Worm (Caenorhabditis elegans) whole organism, late embryonic: Measurements from ENCODE around the gene F58E1.13.

Experiments used
- ahr-1 ChIP-seq: sonication (generic microtip); optimal IDR thresholded peaks from 2 replicates; lab custom pipeline; 2016; ENCODE audit warnings: missing genetic modification characterization, missing compliant biosample characterization
- ceh-30 ChIP-seq: fragments of 150-350 bp; optimal IDR thresholded peaks from 2 replicates; lab custom pipeline; 2014; ENCODE audit warnings: missing biosample characterization, missing genetic modification characterization
- fkh-10 ChIP-seq: fragments of 150-350 bp; optimal IDR thresholded peaks from 2 replicates; lab custom pipeline; 2014; ENCODE audit warnings: missing biosample characterization, missing genetic modification reagents, missing genetic modification characterization
- lin-11 ChIP-seq: fragments of 200-800 bp; sonication (Bioruptor generic); optimal IDR thresholded peaks from 2 replicates; lab custom pipeline; 2018; ENCODE audit warnings: mild to moderate bottlenecking, missing genetic modification characterization, missing compliant biosample characterization
- nfya-1 ChIP-seq: sonication (generic microtip); optimal IDR thresholded peaks from 2 replicates; lab custom pipeline; 2017; ENCODE audit warnings: missing genetic modification characterization, mild to moderate bottlenecking, missing compliant biosample characterization, antibody characterized with exemption, moderate library complexity
- pha-4 ChIP-seq: fragments of 150-350 bp; optimal IDR thresholded peaks from 2 replicates; lab custom pipeline; 2018; ENCODE audit warnings: missing biosample characterization, missing genetic modification reagents, missing genetic modification characterization
- sox-2 ChIP-seq: fragments of 200-800 bp; sonication (Bioruptor generic); IDR thresholded peaks from 2 replicates; pipeline ENCODE4 v1.3.6; 2022; ENCODE audit warnings: missing genetic modification reagents, missing genetic modification characterization, missing compliant biosample characterization
- tbx-2 ChIP-seq: sonication (generic microtip); optimal IDR thresholded peaks from 2 replicates; lab custom pipeline; 2016; ENCODE audit warnings: missing genetic modification characterization, missing compliant biosample characterization
- zip-5 ChIP-seq: sonication (generic microtip); optimal IDR thresholded peaks from 2 replicates; lab custom pipeline; 2016; ENCODE audit warnings: missing genetic modification characterization, missing compliant biosample characterization

- TF ChIP-seq zip-5 (tag; lab: Kevin White, UChicago) = no peak
- no peak for TF ChIP-seq ahr-1 (tag; lab: Kevin White, UChicago)
- no peak for TF ChIP-seq nfya-1 (tag; lab: Kevin White, UChicago)
- TF ChIP-seq lin-11 = no peak
- no peak for TF ChIP-seq fkh-10 (GFP tag; lab: Kevin White, UChicago)
- no peak for TF ChIP-seq ceh-30 (tag; lab: Kevin White, UChicago)
- no peak for TF ChIP-seq pha-4 (tag; lab: Kevin White, UChicago)
- TF ChIP-seq sox-2 (GFP tag; lab: Robert Waterston, UW) = no peak
- no peak for TF ChIP-seq tbx-2 (tag; lab: Kevin White, UChicago)
Measured at ce11 chrII:1668913-1669312, 26.8 kb downstream of the F58E1.13 start, which contains the start of gene srw-97.
